Worm (Caenorhabditis elegans) whole organism, L2 larva: ENCODE results near the gene F08G12.11.

ENCODE experiments used
- aly-2 ChIP-seq: fragments of 150-350 bp; optimal IDR thresholded peaks from 2 replicates; lab custom pipeline; 2014; ENCODE audit warnings: missing biosample characterization, missing genetic modification characterization
- lin-39 ChIP-seq: fragments of 150-350 bp; optimal IDR thresholded peaks from 2 replicates; lab custom pipeline; 2014; ENCODE audit warnings: missing biosample characterization, missing genetic modification reagents, missing genetic modification characterization
- nhr-12 ChIP-seq: fragments of 150-350 bp; optimal IDR thresholded peaks from 2 replicates; lab custom pipeline; 2014; ENCODE audit warnings: missing biosample characterization, missing genetic modification characterization
- nhr-25 ChIP-seq: fragments of 150-350 bp; sonication (generic microtip); optimal IDR thresholded peaks from 3 replicates; lab custom pipeline; 2014; ENCODE audit warnings: missing biosample characterization, missing genetic modification characterization
- nhr-77 ChIP-seq: fragments of 150-350 bp; optimal IDR thresholded peaks from 2 replicates; lab custom pipeline; 2014; ENCODE audit warnings: missing biosample characterization, missing genetic modification characterization
- zag-1 ChIP-seq: fragments of 150-350 bp; optimal IDR thresholded peaks from 2 replicates; lab custom pipeline; 2014; ENCODE audit warnings: missing biosample characterization, missing genetic modification characterization

- TF ChIP-seq nhr-12 = no peak
- TF ChIP-seq aly-2 = no peak
- TF ChIP-seq nhr-25 (tag; lab: Kevin White, UChicago) = no peak
- TF ChIP-seq nhr-77 (tag; lab: Kevin White, UChicago) = no peak
- TF ChIP-seq zag-1 (tag; lab: Kevin White, UChicago) = no peak
- TF ChIP-seq lin-39 (tag; lab: Kevin White, UChicago) = no peak
These were observed 14.1 kb upstream of the F08G12.11 start, which contains the start of gene npr-9 for ce11 chrX:11329424-11329823.
